Worm (Caenorhabditis elegans): ENCODE data around the gene clec-40.

DNA sequence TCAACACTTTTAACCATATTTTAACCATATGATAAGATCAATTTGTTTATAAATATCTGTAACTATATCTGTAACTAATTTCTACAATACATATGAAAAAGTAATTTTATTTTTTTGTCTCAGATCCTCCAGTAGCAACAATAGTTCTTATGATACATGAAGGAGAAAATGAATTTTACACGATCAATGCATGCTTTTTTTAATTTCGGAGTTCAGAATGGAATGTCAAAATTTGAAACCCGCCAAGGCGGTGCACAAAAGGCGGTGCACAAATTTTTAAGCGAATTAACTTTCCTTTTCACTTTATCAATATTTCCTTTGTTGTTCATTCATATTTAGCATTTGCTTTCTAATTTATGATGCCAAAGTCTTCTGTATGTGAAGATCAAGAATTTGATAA is 2.1 kb upstream of the clec-40 start, which contains the start of gene clec-25:
- TF ChIP-seq med-1 (GFP tag; optimal IDR thresholded peaks at IDR 0.05; ENCODE audit: insufficient read depth) (no peak), flt-1 (GFP tag; IDR thresholded peaks at IDR 0.05) (no peak), ztf-23 (GFP tag; IDR thresholded peaks at IDR 0.05) (no peak), ref-1 (GFP tag; conservative IDR thresholded peaks at IDR 0.05) (no peak), klf-2 (GFP tag; conservative IDR thresholded peaks at IDR 0.05) (no peak)

Measured in whole organism, midembryonic.